Worm (Caenorhabditis elegans): ENCODE data around the gene srv-16.

srv-16 gene

ce11 chrIV:15955349-15955748 is 21.6 kb upstream of the srv-16 start:
- TF ChIP-seq snpc-1.2 (GFP tag; IDR thresholded peaks at IDR 0.05) (peak; percentile 44; the same call in 1 of the 2 replicates), dmd-8 (GFP tag; IDR thresholded peaks at IDR 0.05) (no peak), aha-1 (tag) (peak; percentile 50), nhr-42 (GFP tag; IDR thresholded peaks at IDR 0.05) (no peak), nhr-41 (GFP tag; IDR thresholded peaks at IDR 0.05) (no peak)

ce11 chrIV:15953689-15954088 is 20.0 kb upstream of the srv-16 start:
- TF ChIP-seq php-3 (GFP tag; IDR thresholded peaks at IDR 0.05): no peak
- TF ChIP-seq aly-2 (tag; optimal IDR thresholded peaks at IDR 0.05): no peak
- no peak for TF ChIP-seq fkh-10 (GFP tag; optimal IDR thresholded peaks at IDR 0.05)
- no peak for TF ChIP-seq lin-15B (tag; optimal IDR thresholded peaks at IDR 0.05)
- TF ChIP-seq tag-97 (GFP tag; IDR thresholded peaks at IDR 0.05): no peak
- no peak for TF ChIP-seq jun-1 (tag; optimal IDR thresholded peaks at IDR 0.05)
- no peak for TF ChIP-seq R02D3.7 (tag; optimal IDR thresholded peaks at IDR 0.05)
- no peak for TF ChIP-seq ztf-7 (tag; optimal IDR thresholded peaks at IDR 0.05)
- peak; percentile 92 for TF ChIP-seq snpc-1.2 (GFP tag; IDR thresholded peaks at IDR 0.05)

ce11 chrIV:15951640-15952039 is 17.9 kb upstream of the srv-16 start, which contains the start of gene Y105C5B.15:
Y105C5B.15 (plus strand) TSS chrIV:15951936.
- TF ChIP-seq hif-1 (tag; optimal IDR thresholded peaks at IDR 0.05) (no peak), dmd-6 (GFP tag; IDR thresholded peaks at IDR 0.05) (peak; percentile 76), pqm-1 (tag; optimal IDR thresholded peaks at IDR 0.05) (peak; percentile 57), nhr-28 (tag; optimal IDR thresholded peaks at IDR 0.05) (peak; percentile 1)

ce11 chrIV:15950838-15951581 is 17.3 kb upstream of the srv-16 start, which contains the start of gene ifas-3:
ifas-3 (minus strand) TSS chrIV:15950888.
- TF ChIP-seq dpl-1 (GFP tag; optimal IDR thresholded peaks at IDR 0.05) (no peak), set-16 (GFP tag; IDR thresholded peaks at IDR 0.05) (peak; percentile 57; the same call in 1 of the 2 replicates), F26F4.8 (GFP tag; conservative IDR thresholded peaks at IDR 0.05) (0 out of 2 replicates have a peak, but pooled peaks have one; percentile 5)

ce11 chrIV:15949995-15950394 is 16.3 kb upstream of the srv-16 start:
- TF ChIP-seq daf-12 (tag; optimal IDR thresholded peaks at IDR 0.05) (no peak), F49E8.2 (tag; optimal IDR thresholded peaks at IDR 0.05; ENCODE audit: borderline replicate concordance) (no peak), set-16 (GFP tag; IDR thresholded peaks at IDR 0.05) (peak; percentile 25; the same call in 1 of the 2 replicates), snpc-1.2 (GFP tag; IDR thresholded peaks at IDR 0.05) (peak; percentile 97)

ce11 chrIV:15946507-15946906 is 12.8 kb upstream of the srv-16 start, which contains the start of gene skr-10:
skr-10 (plus strand) TSS chrIV:15946807.
- TF ChIP-seq aha-1 (tag) (peak; percentile 59), F49E8.2 (tag; optimal IDR thresholded peaks at IDR 0.05; ENCODE audit: borderline replicate concordance) (no peak)

- no peak for TF ChIP-seq ceh-62 (tag; optimal IDR thresholded peaks at IDR 0.05)
- TF ChIP-seq F10B5.3 (tag; optimal IDR thresholded peaks at IDR 0.05): no peak
- no peak for TF ChIP-seq attf-4 (tag; optimal IDR thresholded peaks at IDR 0.05)
- TF ChIP-seq ztf-7 (tag; optimal IDR thresholded peaks at IDR 0.05): no peak
- TF ChIP-seq hlh-11 (tag; optimal IDR thresholded peaks at IDR 0.05): no peak
- no peak for TF ChIP-seq dpl-1 (GFP tag; optimal IDR thresholded peaks at IDR 0.05)
- no peak for TF ChIP-seq lsy-2 (tag; optimal IDR thresholded peaks at IDR 0.05)
- no peak for TF ChIP-seq lin-15B (tag; optimal IDR thresholded peaks at IDR 0.05)
- no peak for TF ChIP-seq ZK337.2 (GFP tag; IDR thresholded peaks at IDR 0.05)
- no peak for TF ChIP-seq gei-8 (GFP tag; optimal IDR thresholded peaks at IDR 0.05)
- no peak for TF ChIP-seq dmd-8 (GFP tag; IDR thresholded peaks at IDR 0.05)
- TF ChIP-seq spr-1 (tag; optimal IDR thresholded peaks at IDR 0.05): no peak
- TF ChIP-seq lin-29 (GFP tag; IDR thresholded peaks at IDR 0.05): no peak
- no peak for TF ChIP-seq nhr-77 (tag; optimal IDR thresholded peaks at IDR 0.05)
- no peak for TF ChIP-seq nhr-48 (tag; optimal IDR thresholded peaks at IDR 0.05)
- TF ChIP-seq daf-8 (GFP tag; IDR thresholded peaks at IDR 0.05): no peak
- TF ChIP-seq spr-3 (GFP tag; optimal IDR thresholded peaks at IDR 0.05): no peak
- TF ChIP-seq pha-4 (GFP tag; IDR thresholded peaks at IDR 0.05): no peak
- no peak for TF ChIP-seq pha-4 (tag; optimal IDR thresholded peaks at IDR 0.05)
These were observed 7.7 kb upstream of the srv-16 start, which contains the start of gene Y105C5B.11 for ce11 chrIV:15941403-15941802. Y105C5B.11 (minus strand) TSS chrIV:15941503.

All from whole organism, L4 larva.